Fruit fly (Drosophila melanogaster): ENCODE data around the gene CG31220.
A peak's percentile ranks its signal among the peaks of the same experiment; 100 is the strongest.

CG31220 gene

dm6 chr3R:19632685-19633116, 15.6 kb upstream of the CG31220 start, which contains the start of gene CG6231 (continued):
- no peak for TF ChIP-seq CG10209 (GFP tag; optimal IDR thresholded peaks at IDR 0.05)
- TF ChIP-seq CG4820 (GFP tag; optimal IDR thresholded peaks at IDR 0.05) = no peak
- no peak for TF ChIP-seq CG2199 (GFP tag; IDR thresholded peaks at IDR 0.05)
- TF ChIP-seq CG31388 (GFP tag; optimal IDR thresholded peaks at IDR 0.05) = no peak
- no peak; the same call in 1 of the 2 replicates for TF ChIP-seq E2f1 (GFP tag; IDR thresholded peaks at IDR 0.05)
- TF ChIP-seq emc (GFP tag; optimal IDR thresholded peaks at IDR 0.05) = no peak
- TF ChIP-seq kah (GFP tag; optimal IDR thresholded peaks at IDR 0.05) = no peak
- TF ChIP-seq jigr1 (GFP tag; IDR thresholded peaks at IDR 0.05) = no peak
- TF ChIP-seq CG32532 (GFP tag; IDR thresholded peaks at IDR 0.05) = peak; percentile 27; the same call in 1 of the 2 replicates
- no peak for TF ChIP-seq rib (GFP tag; IDR thresholded peaks at IDR 0.05)
- TF ChIP-seq Ptx1 (GFP tag; IDR thresholded peaks at IDR 0.05) = no peak
- no peak for TF ChIP-seq gro (GFP tag; optimal IDR thresholded peaks at IDR 0.05)
- TF ChIP-seq her (GFP tag; optimal IDR thresholded peaks at IDR 0.05) = no peak
- no peak for TF ChIP-seq trh (GFP tag; optimal IDR thresholded peaks at IDR 0.05)
- TF ChIP-seq sc (optimal IDR thresholded peaks at IDR 0.05) = no peak
- TF ChIP-seq sc (GFP tag; optimal IDR thresholded peaks at IDR 0.05) = no peak
- no peak for TF ChIP-seq CG14014 (GFP tag; IDR thresholded peaks at IDR 0.05)
- TF ChIP-seq Asciz (GFP tag; optimal IDR thresholded peaks at IDR 0.05) = no peak
- no peak for TF ChIP-seq CG7556 (GFP tag; optimal IDR thresholded peaks at IDR 0.05)
- TF ChIP-seq mld (GFP tag; IDR thresholded peaks at IDR 0.05; ENCODE audit: partially characterized antibody) = no peak
- TF ChIP-seq crc (GFP tag; optimal IDR thresholded peaks at IDR 0.05) = no peak
- TF ChIP-seq CG16779 (GFP tag; IDR thresholded peaks at IDR 0.05) = no peak
- TF ChIP-seq nmo (GFP tag; optimal IDR thresholded peaks at IDR 0.05) = no peak
- TF ChIP-seq Lim3 (GFP tag; IDR thresholded peaks at IDR 0.05) = no peak
- no peak for TF ChIP-seq cato (GFP tag; optimal IDR thresholded peaks at IDR 0.05; ENCODE audit: borderline replicate concordance)
- TF ChIP-seq stwl (tag; optimal IDR thresholded peaks at IDR 0.05) = no peak
- no peak for TF ChIP-seq gce (GFP tag; IDR thresholded peaks at IDR 0.05)
- no peak for TF ChIP-seq klu (GFP tag; IDR thresholded peaks at IDR 0.05)
- TF ChIP-seq CG6654 (GFP tag; optimal IDR thresholded peaks at IDR 0.05) = no peak
- TF ChIP-seq Poxn (GFP tag; IDR thresholded peaks at IDR 0.05) = no peak
- peak; percentile 58 for TF ChIP-seq Med (GFP tag)
- TF ChIP-seq pan (optimal IDR thresholded peaks at IDR 0.05) = no peak
- TF ChIP-seq pan (GFP tag; optimal IDR thresholded peaks at IDR 0.05 in 1 of 2, IDR thresholded peaks at IDR 0.05 in 1 of 2) = no peak
- no peak for TF ChIP-seq CG11695 (GFP tag; IDR thresholded peaks at IDR 0.05)
- TF ChIP-seq repo (GFP tag; optimal IDR thresholded peaks at IDR 0.05) = no peak
- peak; percentile 80 for TF ChIP-seq cwo (GFP tag; optimal IDR thresholded peaks at IDR 0.05)
- TF ChIP-seq CG11398 (GFP tag; optimal IDR thresholded peaks at IDR 0.05) = no peak
- no peak for TF ChIP-seq CG14965 (GFP tag; optimal IDR thresholded peaks at IDR 0.05; ENCODE audit: borderline replicate concordance)
- TF ChIP-seq CG12071 (GFP tag; optimal IDR thresholded peaks at IDR 0.05) = no peak
- 0 out of 2 replicates have a peak, but pooled peaks have one; percentile 3 for TF ChIP-seq CG4730 (GFP tag; IDR thresholded peaks at IDR 0.05)
- no peak for TF ChIP-seq CG10654 (GFP tag; optimal IDR thresholded peaks at IDR 0.05)
- peak; percentile 20; the same call in 1 of the 2 replicates for TF ChIP-seq E2f2 (GFP tag; IDR thresholded peaks at IDR 0.05)
- TF ChIP-seq bbx (GFP tag; IDR thresholded peaks at IDR 0.05; ENCODE audit: partially characterized antibody) = no peak
- no peak for TF ChIP-seq CG10462 (GFP tag; optimal IDR thresholded peaks at IDR 0.05)
- no peak for TF ChIP-seq gsb (GFP tag; IDR thresholded peaks at IDR 0.05)
- no peak for TF ChIP-seq CG9215 (GFP tag; IDR thresholded peaks at IDR 0.05)
- TF ChIP-seq CG2875 (GFP tag; optimal IDR thresholded peaks at IDR 0.05) = no peak
- TF ChIP-seq ato (GFP tag; IDR thresholded peaks at IDR 0.05; ENCODE audit: partially characterized antibody) = no peak
- no peak for TF ChIP-seq CG10366 (GFP tag; IDR thresholded peaks at IDR 0.05)
- TF ChIP-seq CG9932 (GFP tag; IDR thresholded peaks at IDR 0.05) = no peak
- no peak for TF ChIP-seq Dfd (GFP tag; optimal IDR thresholded peaks at IDR 0.05)
- TF ChIP-seq CG14710 (tag; optimal IDR thresholded peaks at IDR 0.05) = no peak
- TF ChIP-seq CG18764 (GFP tag; optimal IDR thresholded peaks at IDR 0.05) = no peak
